Worm (Caenorhabditis elegans): ENCODE results near the gene srab-20.

The srab-20 gene

DNA sequence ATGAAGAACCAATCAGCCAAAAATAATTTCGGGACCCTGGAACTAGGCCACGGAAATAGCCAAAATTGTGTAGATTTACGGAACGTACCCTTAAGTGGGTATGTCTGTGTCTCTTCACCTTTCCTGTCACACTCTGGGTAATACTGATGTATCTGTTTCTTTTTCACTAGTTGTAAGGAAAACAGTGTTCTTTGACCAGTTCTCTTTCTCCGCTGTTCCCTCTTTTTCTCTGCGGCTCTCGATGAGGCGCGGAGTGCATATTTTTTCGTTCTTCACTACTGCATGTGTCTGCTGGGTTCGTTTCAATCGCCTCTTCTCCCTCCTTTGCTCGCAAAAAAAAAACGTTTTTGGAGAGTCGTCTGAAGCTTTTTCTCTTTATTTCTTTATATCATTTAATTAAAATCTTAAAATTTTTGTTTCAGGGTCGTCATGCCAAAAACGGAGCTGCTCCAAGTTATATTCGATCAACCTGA lies 18.7 kb upstream of the srab-20 start, which contains the start of gene arrd-22:
Gene arrd-22, plus strand, starts transcription at position 423 of the 473 bp plus-strand sequence.
- TF ChIP-seq ceh-88 (GFP tag; IDR thresholded peaks at IDR 0.05) (no peak), rnt-1 (tag; optimal IDR thresholded peaks at IDR 0.05) (peak; percentile 30), ceh-82 (tag; optimal IDR thresholded peaks at IDR 0.05) (peak in 1 of 3 experiments; percentile 30), unc-130 (tag; optimal IDR thresholded peaks at IDR 0.05) (no peak), mdl-1 (tag; optimal IDR thresholded peaks at IDR 0.05) (no peak), zip-4 (GFP tag; optimal IDR thresholded peaks at IDR 0.05) (no peak), F16B12.6 (tag; optimal IDR thresholded peaks at IDR 0.05) (no peak), blmp-1 (tag; optimal IDR thresholded peaks at IDR 0.05) (peak; percentile 38), mep-1 (tag; optimal IDR thresholded peaks at IDR 0.05) (peak; percentile 38), isw-1 (GFP tag; IDR thresholded peaks at IDR 0.05) (no peak), sox-4 (tag; optimal IDR thresholded peaks at IDR 0.05) (no peak), lin-14 (GFP tag; optimal IDR thresholded peaks at IDR 0.05) (peak; percentile 84), nhr-20 (tag; optimal IDR thresholded peaks at IDR 0.05) (peak; percentile 26), nhr-12 (tag; optimal IDR thresholded peaks at IDR 0.05) (no peak), nhr-19 (GFP tag; conservative IDR thresholded peaks at IDR 0.05) (peak; percentile 8; the same call in 1 of the 2 replicates), hpl-2 (GFP tag; optimal IDR thresholded peaks at IDR 0.05) (no peak), nhr-85 (tag) (peak; percentile 86)

DNA sequence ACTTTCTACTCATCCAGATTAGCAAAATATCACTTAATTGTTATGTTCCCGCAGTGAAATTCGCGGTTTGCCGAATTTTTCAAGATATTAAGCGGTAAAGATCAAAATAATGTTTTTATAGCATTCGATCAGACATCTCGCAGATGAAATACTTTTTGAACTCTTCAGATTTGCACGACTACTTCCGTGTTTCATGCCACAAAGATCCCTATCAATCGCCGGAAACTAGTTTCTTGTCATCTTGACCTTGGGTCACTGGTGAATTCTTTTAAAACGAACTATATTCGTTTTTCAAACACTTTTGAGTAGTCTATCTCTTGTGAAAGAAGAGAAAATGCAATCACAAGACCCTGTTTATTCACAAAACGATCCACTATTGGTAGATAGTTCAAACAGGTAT lies 15.8 kb upstream of the srab-20 start, which contains the start of gene txt-11:
Gene txt-11, plus strand, starts transcription at position 301 of the 400 bp plus-strand sequence.
- TF ChIP-seq efl-1 (optimal IDR thresholded peaks at IDR 0.05), result no peak
- peak in 1 of 2 experiments; percentile 6 for TF ChIP-seq efl-1 (GFP tag; optimal IDR thresholded peaks at IDR 0.05 in 1 of 2)
- TF ChIP-seq C34B4.2 (tag; optimal IDR thresholded peaks at IDR 0.05), result no peak

DNA sequence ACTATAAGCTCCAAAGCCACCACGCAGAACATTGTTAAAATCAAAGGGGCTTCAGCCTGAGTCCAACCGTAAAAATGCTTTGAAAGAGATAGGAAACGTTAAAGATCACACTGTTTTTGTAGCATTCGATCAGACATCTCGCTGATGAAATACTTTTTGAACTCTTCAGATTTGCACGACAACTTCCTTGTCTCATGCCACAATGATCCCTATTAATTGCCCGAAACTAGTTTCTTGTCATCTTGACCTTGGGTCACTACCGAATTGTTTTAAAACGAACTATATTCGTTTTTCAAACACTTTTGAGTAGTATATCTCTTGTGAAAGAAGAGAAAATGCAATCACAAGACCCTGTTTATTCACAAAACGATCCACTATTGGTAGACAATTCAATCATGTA lies 10.9 kb upstream of the srab-20 start, which contains the start of gene T20D4.3:
Gene T20D4.3, plus strand, starts transcription at position 301 of the 400 bp plus-strand sequence.
- TF ChIP-seq nhr-77 (tag; optimal IDR thresholded peaks at IDR 0.05) (no peak), ceh-82 (tag; optimal IDR thresholded peaks at IDR 0.05) (no peak), mdl-1 (tag; optimal IDR thresholded peaks at IDR 0.05) (no peak), nhr-11 (tag; optimal IDR thresholded peaks at IDR 0.05) (no peak)

DNA sequence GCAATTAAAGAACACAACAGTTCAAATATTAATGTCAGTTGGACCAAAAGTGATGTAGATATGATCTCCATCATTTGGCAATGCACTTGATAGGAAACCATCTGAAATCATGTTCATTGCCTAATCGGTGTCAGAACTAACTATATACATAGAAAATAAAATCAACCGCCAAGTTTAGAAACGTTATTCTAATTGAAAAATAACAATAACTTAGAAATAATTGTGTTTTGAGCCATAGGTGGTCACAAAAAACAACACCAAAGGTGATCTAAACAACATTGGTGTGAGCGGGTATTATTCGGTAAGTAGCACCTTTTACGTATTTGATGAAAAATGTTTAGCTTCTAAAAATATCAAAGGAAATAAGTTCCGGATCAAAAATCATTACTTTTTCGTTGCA lies 4.5 kb upstream of the srab-20 start, which contains the start of gene srab-21:
Gene srab-21, minus strand, starts transcription at position 101 of the 400 bp plus-strand sequence.
- TF ChIP-seq mab-9 (GFP tag; IDR thresholded peaks at IDR 0.05), result no peak
- no peak for TF ChIP-seq blmp-1 (tag; optimal IDR thresholded peaks at IDR 0.05)
- TF ChIP-seq efl-1 (optimal IDR thresholded peaks at IDR 0.05), result no peak
- TF ChIP-seq efl-1 (GFP tag; optimal IDR thresholded peaks at IDR 0.05 in 1 of 2), result peak in 1 of 2 experiments; percentile 56

DNA sequence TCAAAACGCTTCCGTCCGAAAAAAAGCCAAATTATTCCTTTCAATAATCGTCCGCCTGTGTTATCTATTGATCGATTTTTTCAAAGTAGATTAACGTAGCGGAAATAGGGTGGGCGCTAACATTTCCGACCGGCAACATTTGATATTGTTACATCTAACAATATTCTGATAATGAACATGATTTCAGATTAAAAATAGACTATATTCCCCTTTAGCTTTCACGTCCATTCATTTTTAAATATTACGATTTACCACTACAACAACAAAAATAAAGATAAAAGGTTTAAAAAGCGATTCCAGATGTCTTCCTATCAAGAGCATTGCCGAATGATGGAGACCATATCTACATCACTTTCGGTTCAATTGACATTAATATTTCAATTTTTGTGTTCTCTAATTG lies 2.7 kb upstream of the srab-20 start, which contains the start of gene srab-22:
Gene srab-22, plus strand, starts transcription at position 301 of the 400 bp plus-strand sequence.
- TF ChIP-seq zip-4 (GFP tag; optimal IDR thresholded peaks at IDR 0.05) (no peak), vab-15 (tag; optimal IDR thresholded peaks at IDR 0.05) (no peak), lsy-2 (tag; optimal IDR thresholded peaks at IDR 0.05) (no peak), lin-13 (GFP tag; optimal IDR thresholded peaks at IDR 0.05) (no peak), nhr-77 (tag; optimal IDR thresholded peaks at IDR 0.05) (no peak), blmp-1 (tag; optimal IDR thresholded peaks at IDR 0.05) (no peak), rnt-1 (tag; optimal IDR thresholded peaks at IDR 0.05) (no peak), Y116A8C.19 (tag; optimal IDR thresholded peaks at IDR 0.05; ENCODE audit: borderline replicate concordance) (no peak), fkh-8 (tag; optimal IDR thresholded peaks at IDR 0.05) (no peak), elt-2 (tag; optimal IDR thresholded peaks at IDR 0.05) (no peak), aly-2 (tag; optimal IDR thresholded peaks at IDR 0.05) (no peak), tbx-2 (tag; optimal IDR thresholded peaks at IDR 0.05) (no peak), ceh-8 (GFP tag; optimal IDR thresholded peaks at IDR 0.05) (no peak), ceh-63 (GFP tag; optimal IDR thresholded peaks at IDR 0.05) (no peak), mef-2 (tag; optimal IDR thresholded peaks at IDR 0.05) (no peak), lin-39 (tag; optimal IDR thresholded peaks at IDR 0.05) (no peak), fkh-4 (tag; optimal IDR thresholded peaks at IDR 0.05; ENCODE audit: borderline replicate concordance) (no peak), nhr-84 (tag; optimal IDR thresholded peaks at IDR 0.05) (no peak)
